Worm (Caenorhabditis elegans) whole organism, L2 larva: Measurements from ENCODE around the gene T16G1.7.

Experiments used
- C34F6.9 ChIP-seq: fragments of 150-350 bp; optimal IDR thresholded peaks from 2 replicates; lab custom pipeline; 2014; ENCODE audit warnings: missing biosample characterization, missing genetic modification characterization
- ZK546.5 ChIP-seq: sonication (generic microtip); optimal IDR thresholded peaks from 2 replicates; lab custom pipeline; 2017; ENCODE audit warnings: missing biosample characterization, missing genetic modification characterization
- ama-1 ChIP-seq: fragments of 150-350 bp; optimal IDR thresholded peaks from 2 replicates; lab custom pipeline; 2018; ENCODE audit warnings: inconsistent platforms
- blmp-1 ChIP-seq: sonication (generic microtip); optimal IDR thresholded peaks from 2 replicates; lab custom pipeline; 2017; ENCODE audit warnings: missing genetic modification characterization, mild to moderate bottlenecking, missing compliant biosample characterization, antibody characterized with exemption, moderate library complexity; ENCODE audit not compliant: insufficient read depth
- ceh-16 ChIP-seq: fragments of 150-350 bp; optimal IDR thresholded peaks from 2 replicates; lab custom pipeline; 2014; ENCODE audit warnings: missing biosample characterization, missing genetic modification characterization
- ceh-82 ChIP-seq: fragments of 150-350 bp; optimal IDR thresholded peaks from 2 replicates; lab custom pipeline; 2014; ENCODE audit warnings: missing biosample characterization, missing genetic modification characterization
- crh-2 ChIP-seq: sonication (generic microtip); optimal IDR thresholded peaks from 2 replicates; lab custom pipeline; 2017; ENCODE audit warnings: missing biosample characterization, missing genetic modification characterization
- egl-27 ChIP-seq: sonication (generic microtip); optimal IDR thresholded peaks from 3 replicates; lab custom pipeline; 2017; ENCODE audit warnings: missing biosample characterization, missing genetic modification reagents, missing genetic modification characterization
- elt-3 ChIP-seq: sonication (generic microtip); optimal IDR thresholded peaks from 2 replicates; lab custom pipeline; 2017; ENCODE audit warnings: missing biosample characterization, missing genetic modification characterization
- fos-1 ChIP-seq: fragments of 150-350 bp; optimal IDR thresholded peaks from 2 replicates; lab custom pipeline; 2014; ENCODE audit warnings: missing biosample characterization, missing genetic modification characterization
- gmeb-1 ChIP-seq: fragments of 150-350 bp; optimal IDR thresholded peaks from 2 replicates; lab custom pipeline; 2014; ENCODE audit warnings: missing biosample characterization, missing genetic modification characterization
- lsy-2 ChIP-seq, 2 experiments: fragments of 150-350 bp in 1 of 2; sonication (generic microtip) in 1 of 2; optimal IDR thresholded peaks; 2 replicates each; lab custom pipeline; 2014 to 2017; ENCODE audit warnings: missing biosample characterization in 2 of 2, missing genetic modification characterization in 2 of 2
- nhr-11 ChIP-seq: fragments of 150-350 bp; optimal IDR thresholded peaks from 2 replicates; lab custom pipeline; 2014; ENCODE audit warnings: missing biosample characterization, missing genetic modification characterization
- nhr-12 ChIP-seq: fragments of 150-350 bp; optimal IDR thresholded peaks from 2 replicates; lab custom pipeline; 2014; ENCODE audit warnings: missing biosample characterization, missing genetic modification characterization
- nhr-129 ChIP-seq: fragments of 150-350 bp; optimal IDR thresholded peaks from 2 replicates; lab custom pipeline; 2014; ENCODE audit warnings: missing biosample characterization, missing genetic modification characterization
- nhr-21 ChIP-seq: fragments of 150-350 bp; optimal IDR thresholded peaks from 2 replicates; lab custom pipeline; 2014; ENCODE audit warnings: missing biosample characterization, missing genetic modification characterization
- nhr-237 ChIP-seq: fragments of 150-350 bp; optimal IDR thresholded peaks from 2 replicates; lab custom pipeline; 2014; ENCODE audit warnings: missing biosample characterization, missing genetic modification characterization
- nhr-25 ChIP-seq: fragments of 150-350 bp; sonication (generic microtip); optimal IDR thresholded peaks from 3 replicates; lab custom pipeline; 2014; ENCODE audit warnings: missing biosample characterization, missing genetic modification characterization
- nhr-6 ChIP-seq: fragments of 150-350 bp; optimal IDR thresholded peaks from 2 replicates; lab custom pipeline; 2014; ENCODE audit warnings: missing biosample characterization, missing genetic modification characterization
- nhr-77 ChIP-seq: fragments of 150-350 bp; optimal IDR thresholded peaks from 2 replicates; lab custom pipeline; 2014; ENCODE audit warnings: missing biosample characterization, missing genetic modification characterization
- peb-1 ChIP-seq: fragments of 150-350 bp; optimal IDR thresholded peaks from 2 replicates; lab custom pipeline; 2014; ENCODE audit warnings: missing biosample characterization, missing genetic modification characterization
- sma-3 ChIP-seq: sonication (generic microtip); optimal IDR thresholded peaks from 2 replicates; lab custom pipeline; 2016; ENCODE audit warnings: missing genetic modification reagents, missing genetic modification characterization, missing compliant biosample characterization
- sma-9 ChIP-seq, 2 experiments: fragments of 150-350 bp in 1 of 2; sonication (generic microtip) in 1 of 2; optimal IDR thresholded peaks; 2 replicates each; lab custom pipeline; 2014 to 2016; ENCODE audit warnings: missing genetic modification characterization in 2 of 2, mild to moderate bottlenecking in 1 of 2, missing biosample characterization in 1 of 2, missing compliant biosample characterization in 1 of 2, missing genetic modification reagents in 1 of 2, moderate library complexity in 1 of 2
- snpc-4 ChIP-seq: fragments of 150-350 bp; optimal IDR thresholded peaks from 2 replicates; lab custom pipeline; 2014; ENCODE audit warnings: missing biosample characterization, missing genetic modification characterization
- unc-39 ChIP-seq: fragments of 150-350 bp; optimal IDR thresholded peaks from 2 replicates; lab custom pipeline; 2014; ENCODE audit warnings: missing biosample characterization, missing genetic modification characterization
- unc-62 ChIP-seq: fragments of 150-350 bp; optimal IDR thresholded peaks from 2 replicates; lab custom pipeline; 2014; ENCODE audit warnings: missing biosample characterization, missing genetic modification reagents, missing genetic modification characterization
- zag-1 ChIP-seq: fragments of 150-350 bp; optimal IDR thresholded peaks from 2 replicates; lab custom pipeline; 2014; ENCODE audit warnings: missing biosample characterization, missing genetic modification characterization
- ztf-1 ChIP-seq: fragments of 200-800 bp; sonication (Bioruptor generic); conservative IDR thresholded peaks from 2 replicates; pipeline ENCODE4 v1.3.6; 2022; ENCODE audit warnings: missing genetic modification characterization, missing compliant biosample characterization
- ztf-4 ChIP-seq: fragments of 150-350 bp; optimal IDR thresholded peaks from 2 replicates; lab custom pipeline; 2014; ENCODE audit warnings: missing biosample characterization, missing genetic modification characterization

T16G1.7 gene

DNA sequence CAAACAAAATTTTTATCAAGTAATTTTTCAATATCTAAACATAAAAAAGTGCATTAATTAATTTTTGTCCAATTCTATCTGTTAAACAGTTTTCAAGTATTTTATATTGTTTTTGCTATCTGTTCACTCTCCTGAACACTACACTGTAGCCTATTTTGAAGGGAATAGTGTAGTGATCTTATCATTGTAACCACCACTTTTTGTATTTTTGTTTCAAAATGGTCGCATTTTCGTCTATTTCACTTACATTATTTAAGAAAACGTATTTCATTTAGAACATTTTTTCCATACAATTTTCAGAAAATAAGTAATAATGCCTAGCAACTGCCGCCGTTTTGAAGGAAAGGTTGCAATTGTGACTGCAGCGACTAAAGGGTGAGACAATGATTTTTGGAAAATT lies 12.6 kb downstream of the T16G1.7 start, which contains the start of gene dhrs-4:
dhrs-4 (plus strand) TSS at position 301 of the 400 bp plus-strand sequence.
- TF ChIP-seq unc-62 (no peak), zag-1 (no peak), nhr-129 (no peak)

DNA sequence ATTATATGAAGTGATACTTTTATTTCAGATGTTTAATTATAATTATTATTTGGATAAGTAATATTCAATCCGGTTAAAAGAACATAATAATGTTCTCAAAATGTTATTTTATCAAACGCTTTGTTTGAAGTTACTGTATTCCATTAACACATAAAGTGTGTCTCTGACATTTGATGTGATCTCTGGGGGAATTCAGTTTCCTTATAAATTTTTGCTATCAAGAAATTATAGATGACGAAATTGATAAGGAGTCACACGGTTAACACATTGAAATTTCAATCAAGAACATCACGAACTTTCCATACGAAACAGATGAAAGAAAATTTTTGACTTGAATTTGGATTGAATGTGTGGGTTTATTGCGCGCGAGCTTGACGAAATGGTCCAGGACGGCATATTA lies 13.2 kb downstream of the T16G1.7 start:
- TF ChIP-seq gmeb-1, result peak; percentile 34
- peak; percentile 43 for TF ChIP-seq crh-2 (tag; lab: Kevin White, UChicago)
- TF ChIP-seq sma-3 (GFP tag; lab: Kevin White, UChicago), result no peak
- TF ChIP-seq fos-1 (tag; lab: Kevin White, UChicago), result peak; percentile 73
- TF ChIP-seq sma-9 (GFP tag; optimal IDR thresholded peaks at IDR 0.05; lab: Kevin White, UChicago), result peak; percentile 75
- no peak for TF ChIP-seq sma-9 (tag; optimal IDR thresholded peaks at IDR 0.05; lab: Kevin White, UChicago)
- TF ChIP-seq nhr-77, result no peak

ce11 chrV:12919705-12920104 lies 15.2 kb downstream of the T16G1.7 start, which contains the start of gene lipl-1:
lipl-1 (plus strand) TSS chrV:12919986.
- TF ChIP-seq nhr-237 (no peak), fos-1 (tag; lab: Kevin White, UChicago) (peak; percentile 3), gmeb-1 (no peak), ZK546.5 (tag; lab: Kevin White, UChicago) (no peak), nhr-25 (tag; lab: Kevin White, UChicago) (no peak)

DNA sequence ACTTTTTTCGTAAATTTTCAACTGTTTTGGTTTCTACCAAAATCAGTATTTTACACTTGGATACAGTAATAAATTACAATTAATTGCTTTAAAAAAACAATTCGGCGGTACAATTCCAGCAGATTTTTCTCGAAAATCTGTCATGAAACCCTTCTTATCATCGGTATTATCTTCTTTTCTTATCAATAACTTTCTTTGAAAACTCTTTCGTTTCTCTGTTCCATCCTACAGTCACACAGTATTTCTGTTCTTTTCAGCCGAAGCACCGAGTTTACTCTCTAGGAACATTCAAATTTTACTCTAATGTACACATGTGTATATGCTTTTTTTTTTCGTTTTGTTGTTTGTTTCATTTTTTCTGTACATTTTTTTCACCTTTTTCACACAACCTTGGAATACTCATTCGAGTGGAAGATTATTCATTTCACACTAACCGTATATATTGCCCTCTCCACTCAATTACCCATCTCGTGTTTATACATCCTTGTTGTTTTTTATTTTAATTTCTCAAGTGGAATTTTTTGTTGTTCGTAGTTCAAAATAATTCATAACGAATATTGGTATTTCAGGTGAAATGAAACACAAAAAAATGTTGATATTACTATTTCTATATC lies 25.3 kb downstream of the T16G1.7 start, which contains the start of gene nid-1:
nid-1 (plus strand) TSS at position 564 of the 614 bp plus-strand sequence.
- TF ChIP-seq fos-1 (tag; lab: Kevin White, UChicago) (peak; percentile 20), sma-9 (GFP tag; optimal IDR thresholded peaks at IDR 0.05; lab: Kevin White, UChicago) (peak; percentile 51), sma-9 (tag; optimal IDR thresholded peaks at IDR 0.05; lab: Kevin White, UChicago) (no peak), unc-39 (tag; lab: Kevin White, UChicago) (no peak), peb-1 (tag; lab: Kevin White, UChicago) (no peak), ama-1 (lab: Kevin White, UChicago) (no peak), blmp-1 (tag; lab: Kevin White, UChicago) (no peak), snpc-4 (tag; lab: Kevin White, UChicago) (no peak), ceh-82 (tag; lab: Kevin White, UChicago) (no peak), gmeb-1 (peak; percentile 8), crh-2 (tag; lab: Kevin White, UChicago) (peak; percentile 28)

ce11 chrV:12908614-12909013 lies 26.3 kb downstream of the T16G1.7 start:
- no peak for TF ChIP-seq C34F6.9 (tag; lab: Kevin White, UChicago)
- TF ChIP-seq ama-1 (lab: Kevin White, UChicago), result no peak
- TF ChIP-seq nhr-6, result no peak
- TF ChIP-seq nhr-21, result no peak
- TF ChIP-seq nhr-12 (tag; lab: Kevin White, UChicago), result no peak
- no peak for TF ChIP-seq zag-1
- no peak for TF ChIP-seq nhr-11 (tag; lab: Kevin White, UChicago)
- no peak for TF ChIP-seq elt-3 (tag; lab: Kevin White, UChicago)
- TF ChIP-seq nhr-129, result no peak
- TF ChIP-seq ceh-16 (tag; lab: Kevin White, UChicago), result no peak
- no peak for TF ChIP-seq blmp-1 (tag; lab: Kevin White, UChicago)
- no peak for TF ChIP-seq egl-27 (tag; lab: Kevin White, UChicago)
- no peak for TF ChIP-seq nhr-77
- TF ChIP-seq sma-3 (GFP tag; lab: Kevin White, UChicago), result no peak
- no peak for TF ChIP-seq lsy-2 (tag; optimal IDR thresholded peaks at IDR 0.05; lab: Kevin White, UChicago)

DNA sequence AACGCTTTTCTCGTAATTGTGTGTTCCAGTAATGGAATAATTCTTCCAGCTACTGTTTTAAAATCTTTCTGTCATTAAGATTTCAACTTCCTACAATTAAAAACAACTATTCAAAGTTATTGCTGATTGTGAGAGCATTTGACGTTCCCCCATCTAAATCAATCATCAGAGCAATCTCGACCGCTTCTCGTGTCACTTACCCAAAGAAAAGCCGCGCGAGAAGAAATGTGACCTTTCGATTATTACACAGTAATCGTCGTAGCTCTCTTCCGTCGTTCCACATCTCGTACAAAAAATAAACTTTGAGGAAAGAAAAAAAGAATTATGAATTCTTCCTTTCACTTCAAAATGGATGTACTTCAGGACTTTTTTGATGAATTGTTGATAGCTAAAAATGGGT lies 27.5 kb downstream of the T16G1.7 start:
- TF ChIP-seq ztf-1 (GFP tag; lab: Robert Waterston, UW) (no peak), sma-9 (GFP tag; optimal IDR thresholded peaks at IDR 0.05; lab: Kevin White, UChicago) (no peak), sma-9 (tag; optimal IDR thresholded peaks at IDR 0.05; lab: Kevin White, UChicago) (no peak)

DNA sequence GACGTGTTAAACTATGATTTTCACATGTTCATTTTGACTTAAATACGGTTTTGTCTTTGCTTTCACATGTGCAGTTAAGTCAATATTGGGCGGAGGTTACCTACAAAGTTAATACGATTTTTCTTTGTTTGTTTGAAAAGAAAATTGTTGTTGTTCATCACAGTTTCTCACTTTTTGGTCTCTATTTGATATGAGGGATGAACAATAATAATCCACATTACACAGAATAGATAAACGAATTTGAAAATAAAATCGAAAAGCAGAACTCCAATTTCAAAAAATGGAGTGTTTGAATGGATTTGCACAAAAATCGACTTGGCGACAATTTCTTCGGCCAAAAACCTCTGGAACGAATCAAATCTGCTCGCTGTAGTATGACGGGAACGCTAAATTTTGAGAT lies 28.2 kb downstream of the T16G1.7 start, which contains the start of gene ttr-29:
ttr-29 (minus strand) TSS at position 101 of the 400 bp plus-strand sequence.
- TF ChIP-seq nhr-129, result no peak
- no peak for TF ChIP-seq ztf-4 (tag; lab: Kevin White, UChicago)
